Worm (Caenorhabditis elegans) whole organism, young adult: ENCODE data around the gene algn-12.
A peak's percentile ranks its signal among the peaks of the same experiment; 100 is the strongest.

ENCODE experiments used
- B0336.3 ChIP-seq: fragments of 200-800 bp; sonication (Bioruptor generic); IDR thresholded peaks from 2 replicates; pipeline ENCODE4 v1.3.6; 2022; ENCODE audit warnings: missing genetic modification characterization, missing compliant biosample characterization
- C06A6.2 ChIP-seq: fragments of 200-800 bp; sonication (Bioruptor generic); conservative IDR thresholded peaks from 2 replicates; pipeline ENCODE4 v1.3.6; 2022; ENCODE audit warnings: missing genetic modification characterization, missing compliant biosample characterization
- T07F8.4 ChIP-seq: sonication (generic microtip); optimal IDR thresholded peaks from 2 replicates; lab custom pipeline; 2016; ENCODE audit warnings: mild to moderate bottlenecking, missing genetic modification characterization, moderate library complexity, missing compliant biosample characterization
- Y56A3A.18 ChIP-seq: fragments of 200-800 bp; sonication (Bioruptor generic); IDR thresholded peaks from 2 replicates; pipeline ENCODE4 v1.3.6; 2022; ENCODE audit warnings: missing genetic modification reagents, missing genetic modification characterization, missing compliant biosample characterization
- Y67H2A.10 ChIP-seq: fragments of 200-800 bp; sonication (Bioruptor generic); conservative IDR thresholded peaks from 2 replicates; pipeline ENCODE4 v1.3.6; 2022; ENCODE audit warnings: missing genetic modification reagents, missing genetic modification characterization, missing compliant biosample characterization
- ZK185.1 ChIP-seq: sonication (generic microtip); optimal IDR thresholded peaks from 2 replicates; lab custom pipeline; 2016; ENCODE audit warnings: mild to moderate bottlenecking, missing genetic modification characterization, missing compliant biosample characterization; ENCODE audit not compliant: poor library complexity, severe bottlenecking
- aptf-3 ChIP-seq: fragments of 200-800 bp; sonication (Bioruptor generic); IDR thresholded peaks from 2 replicates; pipeline ENCODE4 v1.3.6; 2022; ENCODE audit warnings: missing genetic modification characterization, missing compliant biosample characterization
- atf-7 ChIP-seq: sonication (generic microtip); optimal IDR thresholded peaks from 2 replicates; lab custom pipeline; 2017; ENCODE audit warnings: mild to moderate bottlenecking, missing genetic modification characterization, missing compliant biosample characterization
- attf-3 ChIP-seq: fragments of 200-800 bp; sonication (Bioruptor generic); conservative IDR thresholded peaks from 2 replicates; pipeline ENCODE4 v1.3.6; 2022; ENCODE audit warnings: missing genetic modification reagents, missing genetic modification characterization, missing compliant biosample characterization
- attf-5 ChIP-seq: fragments of 200-800 bp; sonication (Bioruptor generic); optimal IDR thresholded peaks from 2 replicates; lab custom pipeline; 2018; ENCODE audit warnings: mild to moderate bottlenecking, missing genetic modification characterization, missing compliant biosample characterization
- bed-2 ChIP-seq: fragments of 200-800 bp; sonication (Bioruptor generic); IDR thresholded peaks from 2 replicates; pipeline ENCODE4 v1.3.6; 2022; ENCODE audit warnings: missing genetic modification reagents, missing genetic modification characterization, missing compliant biosample characterization
- ccch-3 ChIP-seq: fragments of 200-800 bp; sonication (Bioruptor generic); optimal IDR thresholded peaks from 2 replicates; lab custom pipeline; 2018; ENCODE audit warnings: mild to moderate bottlenecking, missing genetic modification characterization, missing compliant biosample characterization
- ceh-40 ChIP-seq: fragments of 200-800 bp; sonication (Bioruptor generic); IDR thresholded peaks from 2 replicates; pipeline ENCODE4 v1.3.6; 2022; ENCODE audit warnings: missing genetic modification characterization, missing compliant biosample characterization
- dpff-1 ChIP-seq: sonication (generic microtip); optimal IDR thresholded peaks from 2 replicates; lab custom pipeline; 2017; ENCODE audit warnings: mild to moderate bottlenecking, missing genetic modification characterization, missing compliant biosample characterization
- efl-1 ChIP-seq: fragments of 150-350 bp; optimal IDR thresholded peaks from 2 replicates; lab custom pipeline; 2014; ENCODE audit warnings: missing biosample characterization, missing genetic modification reagents, missing genetic modification characterization
- egl-44 ChIP-seq: fragments of 200-800 bp; sonication (Bioruptor generic); IDR thresholded peaks from 2 replicates; pipeline ENCODE4 v1.3.6; 2022; ENCODE audit warnings: missing genetic modification reagents, missing genetic modification characterization, missing compliant biosample characterization
- egrh-3 ChIP-seq: fragments of 200-800 bp; sonication (Bioruptor generic); IDR thresholded peaks from 2 replicates; pipeline ENCODE4 v1.3.6; 2022; ENCODE audit warnings: missing genetic modification reagents, missing genetic modification characterization, missing compliant biosample characterization
- gei-17 ChIP-seq: fragments of 200-800 bp; sonication (Bioruptor generic); optimal IDR thresholded peaks from 2 replicates; lab custom pipeline; 2018; ENCODE audit warnings: mild to moderate bottlenecking, missing genetic modification characterization, missing compliant biosample characterization
- hlh-12 ChIP-seq: sonication (generic microtip); optimal IDR thresholded peaks from 2 replicates; lab custom pipeline; 2016; ENCODE audit warnings: missing genetic modification characterization, missing compliant biosample characterization
- hmg-20 ChIP-seq: fragments of 200-800 bp; sonication (Bioruptor generic); IDR thresholded peaks from 2 replicates; pipeline ENCODE4 v1.3.6; 2022; ENCODE audit warnings: missing genetic modification reagents, missing genetic modification characterization, missing compliant biosample characterization
- let-526 ChIP-seq: fragments of 200-800 bp; sonication (Bioruptor generic); IDR thresholded peaks from 2 replicates; pipeline ENCODE4 v1.3.6; 2022; ENCODE audit warnings: missing genetic modification reagents, missing genetic modification characterization, missing compliant biosample characterization
- let-607 ChIP-seq, 2 experiments: fragments of 200-800 bp in 1 of 2; sonication (Bioruptor generic) in 1 of 2; sonication (generic microtip) in 1 of 2; optimal IDR thresholded peaks; 2 replicates each; lab custom pipeline; 2016 to 2018; ENCODE audit warnings: mild to moderate bottlenecking in 2 of 2, missing compliant biosample characterization in 2 of 2, missing genetic modification characterization in 2 of 2, moderate library complexity in 2 of 2, missing genotype in 1 of 2
- lin-26 ChIP-seq: fragments of 200-800 bp; sonication (Bioruptor generic); IDR thresholded peaks from 2 replicates; pipeline ENCODE4 v1.3.6; 2022; ENCODE audit warnings: missing genetic modification reagents, missing genetic modification characterization, missing compliant biosample characterization
- lin-35 ChIP-seq, 3 experiments: fragments of 150-350 bp in 2 of 3; sonication (generic microtip) in 1 of 3; optimal IDR thresholded peaks; 2 replicates each; lab custom pipeline; 2014 to 2018; ENCODE audit warnings: missing biosample characterization in 3 of 3, missing genetic modification characterization in 3 of 3, missing genetic modification reagents in 3 of 3
- lir-1 ChIP-seq: fragments of 200-800 bp; sonication (Bioruptor generic); conservative IDR thresholded peaks from 2 replicates; pipeline ENCODE4 v1.3.6; 2022; ENCODE audit warnings: missing genetic modification reagents, missing genetic modification characterization, missing compliant biosample characterization
- madf-3 ChIP-seq: fragments of 200-800 bp; sonication (Bioruptor generic); IDR thresholded peaks from 2 replicates; pipeline ENCODE4 v1.3.6; 2022; ENCODE audit warnings: missing genetic modification reagents, missing genetic modification characterization, missing compliant biosample characterization
- madf-6 ChIP-seq: fragments of 200-800 bp; sonication (Bioruptor generic); IDR thresholded peaks from 2 replicates; pipeline ENCODE4 v1.3.6; 2022; ENCODE audit warnings: missing genetic modification reagents, missing genetic modification characterization, missing compliant biosample characterization
- mel-28 ChIP-seq: sonication (generic microtip); optimal IDR thresholded peaks from 2 replicates; lab custom pipeline; 2016; ENCODE audit warnings: borderline replicate concordance, mild to moderate bottlenecking, missing genetic modification characterization, missing compliant biosample characterization
- mxl-1 ChIP-seq: sonication (generic microtip); optimal IDR thresholded peaks from 2 replicates; lab custom pipeline; 2016; ENCODE audit warnings: missing genetic modification characterization, missing compliant biosample characterization
- nfya-2 ChIP-seq: fragments of 200-800 bp; sonication (Bioruptor generic); IDR thresholded peaks from 2 replicates; pipeline ENCODE4 v1.3.6; 2022; ENCODE audit warnings: missing genetic modification reagents, missing genetic modification characterization, missing compliant biosample characterization
- nhr-120 ChIP-seq: fragments of 200-800 bp; sonication (Bioruptor generic); IDR thresholded peaks from 2 replicates; pipeline ENCODE4 v1.3.6; 2022; ENCODE audit warnings: missing genetic modification characterization, missing compliant biosample characterization
- nhr-179 ChIP-seq: sonication (generic microtip); optimal IDR thresholded peaks from 2 replicates; lab custom pipeline; 2016; ENCODE audit warnings: mild to moderate bottlenecking, missing genetic modification characterization, missing compliant biosample characterization
- nhr-80 ChIP-seq: sonication (generic microtip); optimal IDR thresholded peaks from 2 replicates; lab custom pipeline; 2016; ENCODE audit warnings: missing genetic modification characterization, missing compliant biosample characterization
- pha-4 ChIP-seq: fragments of 150-350 bp; sonication (generic microtip); optimal IDR thresholded peaks from 2 replicates; lab custom pipeline; 2014; ENCODE audit warnings: missing biosample characterization, missing genetic modification reagents, missing genetic modification characterization
- rcor-1 ChIP-seq: fragments of 200-800 bp; sonication (Bioruptor generic); IDR thresholded peaks from 2 replicates; pipeline ENCODE4 v1.3.6; 2022; ENCODE audit warnings: missing genetic modification reagents, missing genetic modification characterization, missing compliant biosample characterization
- repo-1 ChIP-seq: sonication (generic microtip); optimal IDR thresholded peaks from 2 replicates; lab custom pipeline; 2017; ENCODE audit warnings: mild to moderate bottlenecking, missing genetic modification characterization, missing compliant biosample characterization
- sdz-38 ChIP-seq: sonication (generic microtip); optimal IDR thresholded peaks from 2 replicates; lab custom pipeline; 2016; ENCODE audit warnings: missing genotype, missing genetic modification characterization, missing compliant biosample characterization
- sea-2 ChIP-seq: fragments of 200-800 bp; sonication (Bioruptor generic); IDR thresholded peaks from 2 replicates; pipeline ENCODE4 v1.3.6; 2022; ENCODE audit warnings: missing genetic modification characterization, missing compliant biosample characterization
- snpc-1.1 ChIP-seq: sonication (generic microtip); optimal IDR thresholded peaks from 2 replicates; lab custom pipeline; 2017; ENCODE audit warnings: missing genetic modification characterization, mild to moderate bottlenecking, missing compliant biosample characterization, antibody characterized with exemption, moderate library complexity, missing genotype, missing genetic modification reagents; ENCODE audit not compliant: insufficient read depth
- snpc-1.3 ChIP-seq: sonication (generic microtip); optimal IDR thresholded peaks from 2 replicates; lab custom pipeline; 2017; ENCODE audit warnings: missing genetic modification characterization, mild to moderate bottlenecking, missing compliant biosample characterization, antibody characterized with exemption, moderate library complexity, missing genotype, missing genetic modification reagents; ENCODE audit not compliant: insufficient read depth
- snpc-3.4 ChIP-seq: sonication (generic microtip); optimal IDR thresholded peaks from 2 replicates; lab custom pipeline; 2017; ENCODE audit warnings: missing genetic modification characterization, mild to moderate bottlenecking, missing compliant biosample characterization, antibody characterized with exemption, moderate library complexity, missing genotype, missing genetic modification reagents
- snpc-4 ChIP-seq, 5 experiments: fragments of 150-350 bp in 1 of 5; sonication (generic microtip) in 4 of 5; optimal IDR thresholded peaks; 2 replicates each; lab custom pipeline; 2014 to 2018; ENCODE audit warnings: missing genetic modification characterization in 5 of 5, missing biosample characterization in 3 of 5, antibody characterized with exemption in 2 of 5, mild to moderate bottlenecking in 2 of 5, missing compliant biosample characterization in 2 of 5, missing genotype in 2 of 5, moderate library complexity in 2 of 5, missing genetic modification reagents in 1 of 5
- somi-1 ChIP-seq: fragments of 200-800 bp; sonication (Bioruptor generic); optimal IDR thresholded peaks from 2 replicates; lab custom pipeline; 2018; ENCODE audit warnings: mild to moderate bottlenecking, missing genetic modification characterization, missing compliant biosample characterization
- tbx-9 ChIP-seq: sonication (generic microtip); optimal IDR thresholded peaks from 2 replicates; lab custom pipeline; 2016; ENCODE audit warnings: borderline replicate concordance, missing genetic modification characterization, inconsistent platforms, missing compliant biosample characterization
- unc-130 ChIP-seq: sonication (generic microtip); optimal IDR thresholded peaks from 2 replicates; lab custom pipeline; 2016; ENCODE audit warnings: missing genetic modification reagents, missing genetic modification characterization, missing compliant biosample characterization
- unc-62 ChIP-seq: fragments of 150-350 bp; optimal IDR thresholded peaks from 2 replicates; lab custom pipeline; 2014; ENCODE audit warnings: missing biosample characterization, missing genetic modification reagents, missing genetic modification characterization
- ztf-25 ChIP-seq: fragments of 200-800 bp; sonication (Bioruptor generic); IDR thresholded peaks from 2 replicates; pipeline ENCODE4 v1.3.6; 2022; ENCODE audit warnings: missing genetic modification reagents, missing genetic modification characterization, missing compliant biosample characterization

The algn-12 gene

DNA sequence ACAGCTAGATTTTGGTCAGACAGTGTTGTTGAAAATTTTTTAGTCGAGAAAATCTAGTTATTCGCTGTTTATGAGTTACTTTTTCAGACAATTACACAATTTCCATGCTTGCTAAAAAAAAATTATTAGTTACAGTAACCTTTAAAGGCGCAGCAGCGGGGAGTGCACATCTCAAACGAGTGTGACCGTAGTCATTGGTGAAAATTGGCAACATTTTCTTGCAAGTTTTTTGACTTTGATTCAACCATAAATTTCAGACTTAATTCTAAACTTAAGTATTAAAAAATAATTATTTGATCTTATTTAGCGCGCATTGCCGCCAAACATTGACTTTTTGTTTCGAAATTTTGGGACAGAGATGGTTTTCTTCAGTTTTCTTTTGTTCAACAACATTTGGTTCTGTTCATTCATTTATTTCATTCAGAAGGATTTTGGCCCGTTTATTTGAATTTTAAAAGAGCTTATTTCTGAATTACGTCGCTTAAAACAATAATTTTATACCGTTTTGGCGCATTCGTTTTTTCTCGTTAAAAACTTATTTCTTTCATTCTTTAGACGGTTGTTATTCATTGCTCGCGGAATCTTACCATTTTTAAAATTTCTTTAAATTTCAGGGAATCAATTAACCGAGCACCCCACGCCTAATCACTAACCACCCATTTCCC, 6.0 kb upstream of the algn-12 start, which contains the start of gene oma-2 (continued):
- TF ChIP-seq aptf-3 (no peak), snpc-1.3 (tag; lab: Kevin White, UChicago) (peak; percentile 62), Y67H2A.10 (no peak), ceh-40 (GFP tag; lab: Robert Waterston, UW) (no peak), unc-130 (GFP tag; lab: Kevin White, UChicago) (no peak), rcor-1 (peak; percentile 49), T07F8.4 (no peak), mxl-1 (tag; lab: Kevin White, UChicago) (no peak), B0336.3 (no peak), snpc-3.4 (tag; lab: Kevin White, UChicago) (peak; percentile 1), nfya-2 (GFP tag; lab: Robert Waterston, UW) (no peak), nhr-179 (no peak), snpc-1.1 (tag; lab: Kevin White, UChicago) (peak; percentile 23), efl-1 (peak; percentile 82), somi-1 (no peak), nhr-80 (tag; lab: Kevin White, UChicago) (no peak), lin-35 (GFP tag; optimal IDR thresholded peaks at IDR 0.05; lab: Kevin White, UChicago) (no peak), tbx-9 (tag; lab: Kevin White, UChicago) (no peak), hlh-12 (no peak), lir-1 (no peak), egl-44 (GFP tag; lab: Robert Waterston, UW) (no peak), atf-7 (tag; lab: Kevin White, UChicago) (no peak), unc-62 (GFP tag; lab: Kevin White, UChicago) (no peak), nhr-120 (GFP tag; lab: Robert Waterston, UW) (no peak), let-607 (tag; optimal IDR thresholded peaks at IDR 0.05; lab: Kevin White, UChicago) (no peak), attf-5 (no peak), bed-2 (GFP tag; lab: Robert Waterston, UW) (no peak), hmg-20 (no peak), repo-1 (no peak), sea-2 (GFP tag; lab: Robert Waterston, UW) (no peak), attf-3 (GFP tag; lab: Robert Waterston, UW) (0 out of 2 replicates have a peak, but pooled peaks have one; percentile 21)
- TF ChIP-seq, all 124 proteins: peak for 34

- TF ChIP-seq let-607 (tag; optimal IDR thresholded peaks at IDR 0.05; lab: Kevin White, UChicago) (no peak), mel-28 (tag; lab: Kevin White, UChicago) (no peak), dpff-1 (tag; lab: Kevin White, UChicago) (no peak), snpc-4 (GFP tag; optimal IDR thresholded peaks at IDR 0.05; lab: Kevin White, UChicago) (no peak), snpc-4 (tag; optimal IDR thresholded peaks at IDR 0.05; lab: Kevin White, UChicago) (peak in 2 of 4 experiments; percentile 11 to 50), atf-7 (tag; lab: Kevin White, UChicago) (no peak), sdz-38 (tag; lab: Kevin White, UChicago) (no peak), lin-26 (GFP tag; lab: Robert Waterston, UW) (no peak), let-526 (GFP tag; lab: Robert Waterston, UW) (no peak), gei-17 (no peak), egrh-3 (GFP tag; lab: Robert Waterston, UW) (no peak), pha-4 (tag; lab: Kevin White, UChicago) (no peak), ccch-3 (GFP tag; lab: Kevin White, UChicago) (no peak), madf-6 (GFP tag; lab: Robert Waterston, UW) (peak; percentile 58), madf-3 (GFP tag; lab: Robert Waterston, UW) (0 out of 2 replicates have a peak, but pooled peaks have one; percentile 3), ztf-25 (GFP tag; lab: Robert Waterston, UW) (no peak), C06A6.2 (GFP tag; lab: Robert Waterston, UW) (no peak), ZK185.1 (tag; lab: Kevin White, UChicago) (no peak), attf-3 (GFP tag; lab: Robert Waterston, UW) (no peak), nhr-179 (no peak), Y56A3A.18 (GFP tag; lab: Robert Waterston, UW) (0 out of 2 replicates have a peak, but pooled peaks have one; percentile 26), egl-44 (GFP tag; lab: Robert Waterston, UW) (no peak)
These were observed 3.8 kb upstream of the algn-12 start, which contains the start of gene vars-1 for ce11 chrV:8031121-8031520. Gene vars-1, plus strand, starts transcription at chrV:8031411.
